Fruit fly (Drosophila melanogaster) whole organism, adult: Measurements from ENCODE around the gene mop.

Experiments
- CG11617 ChIP-seq: fragments of 200-800 bp; sonication (Bioruptor generic); optimal IDR thresholded peaks from 2 replicates; lab custom pipeline; 2017; ENCODE audit warnings: mild to moderate bottlenecking, missing biosample characterization, missing genetic modification reagents, missing genetic modification characterization
- CG12768 ChIP-seq: fragments of 200-800 bp; sonication (Bioruptor generic); optimal IDR thresholded peaks from 2 replicates; lab custom pipeline; 2017; ENCODE audit warnings: missing biosample characterization, missing genetic modification characterization, mild to moderate bottlenecking, moderate library complexity, missing genetic modification reagents
- CG14711 ChIP-seq: fragments of 200-800 bp; sonication (Bioruptor generic); optimal IDR thresholded peaks from 2 replicates; lab custom pipeline; 2018; ENCODE audit warnings: missing biosample characterization, mild to moderate bottlenecking, missing genetic modification characterization, moderate library complexity
- CG1620 ChIP-seq: fragments of 200-800 bp; sonication (Bioruptor generic); optimal IDR thresholded peaks from 2 replicates; lab custom pipeline; 2016; ENCODE audit warnings: missing biosample characterization, missing genetic modification characterization
- CG33017 ChIP-seq: fragments of 200-800 bp; sonication (Bioruptor generic); optimal IDR thresholded peaks from 2 replicates; lab custom pipeline; 2018; ENCODE audit warnings: missing biosample characterization, mild to moderate bottlenecking, missing genetic modification characterization, moderate library complexity
- CG5204 ChIP-seq: fragments of 200-800 bp; sonication (Bioruptor generic); optimal IDR thresholded peaks from 2 replicates; lab custom pipeline; 2016; ENCODE audit warnings: missing biosample characterization, missing genetic modification characterization
- CG7045 ChIP-seq: fragments of 200-800 bp; sonication (Bioruptor generic); optimal IDR thresholded peaks from 2 replicates; lab custom pipeline; 2017; ENCODE audit warnings: missing biosample characterization, mild to moderate bottlenecking, missing genetic modification characterization
- CG7101 ChIP-seq: fragments of 200-800 bp; sonication (Bioruptor generic); optimal IDR thresholded peaks from 2 replicates; lab custom pipeline; 2018; ENCODE audit warnings: missing biosample characterization, mild to moderate bottlenecking, missing genetic modification characterization, moderate library complexity
- Clk ChIP-seq: fragments of 200-800 bp; sonication (Bioruptor generic); optimal IDR thresholded peaks from 2 replicates; lab custom pipeline; 2017; ENCODE audit warnings: missing biosample characterization, missing genetic modification characterization
- Crg-1 ChIP-seq: fragments of 200-800 bp; sonication (Bioruptor generic); optimal IDR thresholded peaks from 2 replicates; lab custom pipeline; 2016; ENCODE audit warnings: missing biosample characterization, missing genetic modification characterization
- Hr96 ChIP-seq: fragments of 200-800 bp; sonication (Bioruptor generic); optimal IDR thresholded peaks from 2 replicates; lab custom pipeline; 2016; ENCODE audit warnings: missing biosample characterization, missing genetic modification characterization
- Mnt ChIP-seq: fragments of 200-800 bp; sonication (Bioruptor generic); optimal IDR thresholded peaks from 2 replicates; lab custom pipeline; 2016; ENCODE audit warnings: missing biosample characterization, mild to moderate bottlenecking, missing genetic modification characterization
- bab1 ChIP-seq: fragments of 200-800 bp; sonication (Bioruptor generic); optimal IDR thresholded peaks from 3 replicates; lab custom pipeline; 2019; ENCODE audit warnings: missing biosample characterization, mild to moderate bottlenecking, missing genetic modification characterization, moderate library complexity
- cic ChIP-seq: fragments of 200-800 bp; sonication (Bioruptor generic); optimal IDR thresholded peaks from 2 replicates; lab custom pipeline; 2017; ENCODE audit warnings: missing biosample characterization, mild to moderate bottlenecking, missing genetic modification characterization, moderate library complexity
- cnc ChIP-seq, 2 experiments: fragments of >200 bp; optimal IDR thresholded peaks; 2 replicates each; lab custom pipeline; 2017
- kay ChIP-seq: fragments of 200-800 bp; sonication (Bioruptor generic); peaks from one replicate; lab custom pipeline; 2016; ENCODE audit warnings: missing biosample characterization, missing genetic modification characterization, borderline replicate concordance
- ovo ChIP-seq: fragments of 200-800 bp; sonication (Bioruptor generic); optimal IDR thresholded peaks from 2 replicates; lab custom pipeline; 2016; ENCODE audit warnings: missing biosample characterization, missing genetic modification characterization
- pad ChIP-seq: fragments of 200-800 bp; sonication (Bioruptor generic); optimal IDR thresholded peaks from 3 replicates; lab custom pipeline; 2017; ENCODE audit warnings: missing biosample characterization, missing genetic modification characterization, mild to moderate bottlenecking, moderate library complexity, missing genetic modification reagents
- tj ChIP-seq: fragments of 200-800 bp; sonication (Bioruptor generic); optimal IDR thresholded peaks from 3 replicates; lab custom pipeline; 2017; ENCODE audit warnings: missing biosample characterization, mild to moderate bottlenecking, missing genetic modification characterization, moderate library complexity
- toe ChIP-seq: fragments of 200-800 bp; sonication (Bioruptor generic); optimal IDR thresholded peaks from 2 replicates; lab custom pipeline; 2016; ENCODE audit warnings: missing biosample characterization, missing genetic modification characterization

mop gene

DNA sequence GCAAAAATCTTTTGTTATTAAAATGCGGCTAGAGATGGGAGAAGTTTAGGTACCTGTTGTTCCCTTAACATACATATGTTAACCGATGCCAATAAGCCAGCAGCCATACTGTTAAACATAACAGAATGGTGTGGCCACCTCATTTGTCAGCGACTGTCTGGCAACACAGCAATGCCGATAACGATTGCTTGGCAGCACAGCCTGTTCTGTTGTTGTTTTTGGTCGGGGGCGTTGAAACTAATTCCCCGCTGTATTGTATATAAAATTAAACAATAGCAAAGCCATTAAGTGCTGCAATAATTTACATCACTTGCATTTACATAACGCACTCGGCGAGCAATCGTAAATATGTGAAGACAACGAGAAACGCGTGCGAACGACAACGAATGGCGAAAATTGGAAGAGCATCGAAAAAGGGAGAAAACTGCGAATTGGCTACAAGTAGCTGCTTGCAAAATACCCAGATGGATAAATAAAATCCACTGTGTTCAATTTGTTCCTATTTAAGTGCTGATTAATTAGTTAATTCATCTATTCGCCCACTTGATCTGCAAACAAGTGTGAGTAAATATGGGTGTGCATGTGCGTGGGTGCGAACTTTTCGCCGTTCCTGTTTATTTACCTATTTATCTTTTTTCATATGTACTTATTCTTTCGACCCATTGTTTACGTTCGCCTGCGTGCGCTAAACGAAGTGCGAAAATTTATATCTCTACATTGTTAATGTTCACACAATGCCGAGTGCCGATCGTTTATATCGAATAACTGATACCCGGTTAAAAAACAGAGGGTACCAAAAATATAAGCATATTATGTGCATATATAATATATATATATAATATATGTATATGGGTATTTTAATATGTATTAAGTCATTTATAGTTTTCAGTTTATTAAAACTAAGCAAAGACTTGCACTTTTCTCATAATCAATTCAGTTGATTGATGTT lies 13.8 kb downstream of the mop start, which contains the start of the genes Tsen34 and Mgat4a:
Gene Tsen34, minus strand, starts transcription at position 8 of the 949 bp plus-strand sequence.
Gene Mgat4a, plus strand, starts transcription at position 192 of the 949 bp plus-strand sequence.
- TF ChIP-seq CG11617 (GFP tag; lab: Kevin White, UChicago) = peak; percentile 32
- TF ChIP-seq kay (GFP tag; lab: Kevin White, UChicago) = no peak
- peak; percentile 38 for TF ChIP-seq ovo (GFP tag; lab: Kevin White, UChicago)
- no peak for TF ChIP-seq cnc (optimal IDR thresholded peaks at IDR 0.05; lab: Kevin White, UChicago)
- no peak for TF ChIP-seq toe (GFP tag; lab: Kevin White, UChicago)
- TF ChIP-seq CG5204 = no peak
- TF ChIP-seq pad (GFP tag; lab: Kevin White, UChicago) = no peak
- TF ChIP-seq tj = no peak
- peak; percentile 65 for TF ChIP-seq bab1 (GFP tag; lab: Kevin White, UChicago)
- peak; percentile 38 for TF ChIP-seq Mnt (GFP tag; lab: Kevin White, UChicago)
- TF ChIP-seq CG7045 (GFP tag; lab: Kevin White, UChicago) = peak; percentile 68
- peak; percentile 80 for TF ChIP-seq Crg-1 (GFP tag; lab: Kevin White, UChicago)
- peak; percentile 54 for TF ChIP-seq CG1620 (GFP tag; lab: Kevin White, UChicago)
- peak; percentile 7 for TF ChIP-seq CG7101 (tag; lab: Kevin White, UChicago)
- TF ChIP-seq CG12768 (GFP tag; lab: Kevin White, UChicago) = peak; percentile 70
- peak; percentile 16 for TF ChIP-seq CG14711
- no peak for TF ChIP-seq Hr96 (GFP tag; lab: Kevin White, UChicago)
- no peak for TF ChIP-seq CG33017 (tag; lab: Kevin White, UChicago)
- no peak for TF ChIP-seq Clk (GFP tag; lab: Kevin White, UChicago)
- TF ChIP-seq cic (GFP tag; lab: Kevin White, UChicago) = peak; percentile 72

dm6 chr3L:14760949-14761348 lies 15.0 kb downstream of the mop start, which contains the start of gene Trl:
TSS of gene Trl (minus strand) at chr3L:14761049.
- TF ChIP-seq kay (GFP tag; lab: Kevin White, UChicago) (peak; percentile 87), ovo (GFP tag; lab: Kevin White, UChicago) (no peak)

DNA sequence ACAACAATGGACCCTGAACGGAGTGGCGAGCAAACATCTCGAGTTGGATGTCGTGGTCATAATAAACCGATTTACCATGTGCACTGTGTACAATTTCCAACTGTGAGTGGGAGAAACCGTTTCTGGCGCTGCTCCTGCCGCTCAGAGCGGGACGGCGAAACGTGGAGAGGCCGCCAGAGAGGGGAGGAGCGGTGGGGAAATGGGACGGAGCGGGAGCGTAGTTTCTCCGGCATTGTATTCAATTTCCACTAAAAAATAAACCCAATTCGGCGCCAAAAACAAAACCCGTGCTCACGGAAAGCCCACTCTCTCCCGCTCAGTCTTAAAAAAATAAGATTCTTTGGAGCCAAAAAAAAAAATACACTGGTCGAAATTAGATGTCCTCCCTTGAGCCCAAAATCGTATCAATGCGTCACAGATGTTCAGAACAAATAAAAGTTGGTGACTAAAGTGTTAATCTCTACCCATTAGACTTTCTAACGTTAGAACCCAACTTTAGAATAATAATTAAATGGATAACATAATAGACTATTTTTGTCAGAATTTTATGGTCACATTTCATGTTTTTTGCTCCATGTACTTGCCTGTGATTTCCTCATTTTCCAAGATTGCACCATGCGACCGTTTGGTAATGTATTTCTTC lies 15.8 kb downstream of the mop start:
- TF ChIP-seq CG1620 (GFP tag; lab: Kevin White, UChicago) (no peak), kay (GFP tag; lab: Kevin White, UChicago) (no peak), CG5204 (peak; percentile 55), Mnt (GFP tag; lab: Kevin White, UChicago) (peak; percentile 75), cic (GFP tag; lab: Kevin White, UChicago) (no peak), CG7045 (GFP tag; lab: Kevin White, UChicago) (no peak), CG14711 (peak; percentile 10), cnc (optimal IDR thresholded peaks at IDR 0.05; lab: Kevin White, UChicago) (no peak), Hr96 (GFP tag; lab: Kevin White, UChicago) (no peak), toe (GFP tag; lab: Kevin White, UChicago) (no peak), bab1 (GFP tag; lab: Kevin White, UChicago) (peak; percentile 58), pad (GFP tag; lab: Kevin White, UChicago) (peak; percentile 87), CG33017 (tag; lab: Kevin White, UChicago) (peak; percentile 30), CG11617 (GFP tag; lab: Kevin White, UChicago) (no peak), CG7101 (tag; lab: Kevin White, UChicago) (peak; percentile 58), Crg-1 (GFP tag; lab: Kevin White, UChicago) (no peak), Clk (GFP tag; lab: Kevin White, UChicago) (no peak), CG12768 (GFP tag; lab: Kevin White, UChicago) (no peak), ovo (GFP tag; lab: Kevin White, UChicago) (no peak), tj (no peak)

dm6 chr3L:14759097-14759795 lies 16.7 kb downstream of the mop start:
- TF ChIP-seq CG12768 (GFP tag; lab: Kevin White, UChicago) (peak; percentile 100), tj (peak; percentile 97), pad (GFP tag; lab: Kevin White, UChicago) (peak; percentile 99), CG7101 (tag; lab: Kevin White, UChicago) (peak; percentile 100), Hr96 (GFP tag; lab: Kevin White, UChicago) (peak; percentile 99), cic (GFP tag; lab: Kevin White, UChicago) (peak; percentile 97), toe (GFP tag; lab: Kevin White, UChicago) (peak; percentile 100), ovo (GFP tag; lab: Kevin White, UChicago) (peak; percentile 99), Mnt (GFP tag; lab: Kevin White, UChicago) (peak; percentile 95), CG33017 (tag; lab: Kevin White, UChicago) (peak; percentile 100), bab1 (GFP tag; lab: Kevin White, UChicago) (peak; percentile 99), CG11617 (GFP tag; lab: Kevin White, UChicago) (peak; percentile 100), CG7045 (GFP tag; lab: Kevin White, UChicago) (peak; percentile 100), CG5204 (peak; percentile 100), kay (GFP tag; lab: Kevin White, UChicago) (peak; percentile 99), cnc (optimal IDR thresholded peaks at IDR 0.05; lab: Kevin White, UChicago) (peak; percentile 73 to 80), Crg-1 (GFP tag; lab: Kevin White, UChicago) (peak; percentile 99), CG1620 (GFP tag; lab: Kevin White, UChicago) (peak; percentile 99), CG14711 (peak; percentile 98), Clk (GFP tag; lab: Kevin White, UChicago) (peak; percentile 100)
